Fruit fly (Drosophila melanogaster): ENCODE results near the gene CG31928.

Gene CG31928

DNA sequence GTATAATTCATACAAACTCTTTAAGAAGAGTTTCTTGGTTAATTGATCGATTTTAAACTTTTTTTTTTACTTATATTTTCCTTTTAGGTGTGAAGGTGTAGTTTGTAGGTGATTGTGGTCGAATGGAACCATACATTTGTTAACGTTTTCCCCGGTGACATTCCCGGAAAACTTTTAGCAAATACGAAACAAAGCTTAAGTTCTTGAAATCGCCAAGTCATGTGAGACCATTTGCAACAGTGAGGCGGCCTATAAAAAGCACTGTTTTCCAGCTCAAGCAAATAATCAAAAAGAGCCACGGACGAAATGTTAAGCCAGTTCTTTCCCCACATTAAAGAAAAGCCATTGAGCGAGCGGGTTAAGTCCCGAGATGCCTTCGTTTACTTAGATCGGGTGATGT is 30.3 kb downstream of the CG31928 start, which contains the start of gene Or22b:
Or22b (plus strand) TSS at position 301 of the 400 bp plus-strand sequence.
- no peak for TF ChIP-seq noc (tag; optimal IDR thresholded peaks at IDR 0.05)

dm6 chr2L:1535231-1535630 is 43.1 kb downstream of the CG31928 start:
- TF ChIP-seq noc (tag; optimal IDR thresholded peaks at IDR 0.05), result no peak

- TF ChIP-seq noc (tag; optimal IDR thresholded peaks at IDR 0.05), result no peak
These were observed 46.0 kb downstream of the CG31928 start for dm6 chr2L:1538132-1538531.

All from whole organism, larva.